Worm (Caenorhabditis elegans) whole organism, late embryonic: Measurements from ENCODE around the gene C04B4.6.
A peak's percentile ranks its signal among the peaks of the same experiment; 100 is the strongest.

ENCODE experiments used
- K02D7.2 ChIP-seq: sonication (generic microtip); optimal IDR thresholded peaks from 2 replicates; lab custom pipeline; 2017; ENCODE audit warnings: mild to moderate bottlenecking, missing genetic modification characterization, missing compliant biosample characterization
- T23F11.4 ChIP-seq: fragments of 200-800 bp; sonication (Bioruptor generic); optimal IDR thresholded peaks from 2 replicates; lab custom pipeline; 2018; ENCODE audit warnings: mild to moderate bottlenecking, missing genetic modification characterization, missing compliant biosample characterization
- ahr-1 ChIP-seq: sonication (generic microtip); optimal IDR thresholded peaks from 2 replicates; lab custom pipeline; 2016; ENCODE audit warnings: missing genetic modification characterization, missing compliant biosample characterization
- ceh-34 ChIP-seq: sonication (generic microtip); optimal IDR thresholded peaks from 2 replicates; lab custom pipeline; 2016; ENCODE audit warnings: mild to moderate bottlenecking, missing genetic modification characterization, missing compliant biosample characterization
- elt-2 ChIP-seq: sonication (generic microtip); optimal IDR thresholded peaks from 2 replicates; lab custom pipeline; 2016; ENCODE audit warnings: missing genetic modification reagents, missing genetic modification characterization, missing compliant biosample characterization
- elt-4 ChIP-seq: sonication (generic microtip); optimal IDR thresholded peaks from 2 replicates; lab custom pipeline; 2016; ENCODE audit warnings: missing genetic modification characterization, missing compliant biosample characterization
- lim-6 ChIP-seq: sonication (generic microtip); optimal IDR thresholded peaks from 2 replicates; lab custom pipeline; 2016; ENCODE audit warnings: missing genetic modification characterization, missing compliant biosample characterization
- pax-1 ChIP-seq: fragments of 150-350 bp; optimal IDR thresholded peaks from 2 replicates; lab custom pipeline; 2014; ENCODE audit warnings: missing biosample characterization, missing genetic modification characterization
- sox-2 ChIP-seq: fragments of 200-800 bp; sonication (Bioruptor generic); IDR thresholded peaks from 2 replicates; pipeline ENCODE4 v1.3.6; 2022; ENCODE audit warnings: missing genetic modification reagents, missing genetic modification characterization, missing compliant biosample characterization
- tbx-2 ChIP-seq: sonication (generic microtip); optimal IDR thresholded peaks from 2 replicates; lab custom pipeline; 2016; ENCODE audit warnings: missing genetic modification characterization, missing compliant biosample characterization
- tbx-7 ChIP-seq: sonication (generic microtip); optimal IDR thresholded peaks from 2 replicates; lab custom pipeline; 2016; ENCODE audit warnings: missing genotype, missing genetic modification characterization, missing compliant biosample characterization
- ttx-3 ChIP-seq: sonication (generic microtip); optimal IDR thresholded peaks from 2 replicates; lab custom pipeline; 2016; ENCODE audit warnings: missing genetic modification reagents, missing genetic modification characterization, missing compliant biosample characterization

C04B4.6 gene

DNA sequence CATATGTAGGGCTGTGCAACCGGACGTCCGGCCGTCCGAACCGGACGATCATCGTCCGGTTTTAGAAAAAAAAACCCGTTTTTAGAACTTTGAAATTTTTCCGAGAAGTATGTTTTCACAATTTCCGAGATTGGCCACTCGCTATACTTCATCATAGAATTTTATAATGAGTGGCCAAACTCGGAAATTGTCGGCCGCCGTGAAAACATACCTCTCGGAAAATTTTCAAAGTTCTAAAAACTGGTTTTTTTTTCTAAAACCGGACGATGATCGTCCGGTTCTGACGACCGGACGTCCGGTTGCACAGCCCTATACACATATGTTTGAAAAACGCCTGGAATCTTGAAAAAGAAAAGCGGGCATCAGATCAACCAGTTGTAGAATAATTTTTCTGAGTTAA, 48.3 kb downstream of the C04B4.6 start:
- no peak for TF ChIP-seq sox-2 (GFP tag; lab: Robert Waterston, UW)
- no peak for TF ChIP-seq tbx-7 (tag; lab: Kevin White, UChicago)
- no peak for TF ChIP-seq K02D7.2
- no peak for TF ChIP-seq T23F11.4
- TF ChIP-seq pax-1, result no peak
- TF ChIP-seq tbx-2 (tag; lab: Kevin White, UChicago), result no peak
- TF ChIP-seq ceh-34 (tag; lab: Kevin White, UChicago), result no peak
- no peak for TF ChIP-seq elt-4
- no peak for TF ChIP-seq lim-6 (tag; lab: Kevin White, UChicago)
- TF ChIP-seq ahr-1, result no peak

DNA sequence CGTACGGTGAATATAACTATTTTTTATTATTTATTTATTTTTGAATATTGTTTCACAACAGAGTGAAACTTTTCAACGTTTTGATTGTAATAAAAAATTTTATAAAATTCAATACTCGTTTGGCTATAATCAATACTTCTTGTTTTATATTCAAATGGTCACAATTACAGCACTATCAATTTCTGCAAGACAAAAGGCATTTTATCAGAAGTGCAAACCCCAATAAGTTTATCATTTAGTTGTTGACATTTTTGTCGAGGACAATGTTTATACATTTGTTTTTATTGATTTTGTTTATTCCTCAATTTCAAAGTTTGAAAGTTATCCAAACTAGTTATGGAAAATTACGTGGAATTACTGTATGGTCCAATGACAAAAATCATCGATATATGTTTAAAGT, 49.5 kb downstream of the C04B4.6 start, which contains the start of gene cest-9.1:
Gene cest-9.1 (plus strand): TSS at position 213 of the 400 bp plus-strand sequence.
- TF ChIP-seq elt-2 (tag; lab: Kevin White, UChicago) (peak; percentile 15), ttx-3 (tag; lab: Kevin White, UChicago) (no peak)
